Worm (Caenorhabditis elegans): ENCODE measurements around the gene dsl-1.

dsl-1 gene

DNA sequence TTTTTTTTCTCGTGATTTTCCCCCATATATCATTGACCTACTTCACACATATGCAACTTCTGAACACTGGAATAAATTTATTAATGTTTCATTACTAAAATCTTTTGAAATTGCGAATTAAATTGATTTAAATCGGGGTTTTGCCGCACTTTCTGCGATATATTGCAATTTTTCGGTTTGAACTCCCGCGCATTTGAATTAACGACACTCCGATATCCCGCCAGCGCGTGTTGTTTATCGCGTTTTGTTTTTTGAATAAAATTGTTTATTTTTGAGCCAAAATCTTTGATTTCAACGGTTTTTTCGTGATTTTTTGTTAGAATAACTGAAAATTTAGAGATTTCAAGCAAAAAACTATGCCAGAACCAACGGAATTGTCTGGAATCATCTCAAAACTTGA lies 30.2 kb downstream of the dsl-1 start, which contains the start of gene Y104H12D.2:
Y104H12D.2 (plus strand) TSS at position 340 of the 400 bp plus-strand sequence.
- TF ChIP-seq med-1 (GFP tag; optimal IDR thresholded peaks at IDR 0.05; ENCODE audit: insufficient read depth), result no peak
- TF ChIP-seq cog-1 (tag; optimal IDR thresholded peaks at IDR 0.05), result no peak
- no peak for TF ChIP-seq flt-1 (GFP tag; IDR thresholded peaks at IDR 0.05)
- TF ChIP-seq ztf-29 (GFP tag; IDR thresholded peaks at IDR 0.05), result no peak
- TF ChIP-seq klf-2 (GFP tag; conservative IDR thresholded peaks at IDR 0.05), result no peak
- no peak for TF ChIP-seq T22C8.4 (GFP tag; IDR thresholded peaks at IDR 0.05)
- TF ChIP-seq tab-1 (GFP tag; IDR thresholded peaks at IDR 0.05), result no peak
- no peak for TF ChIP-seq ref-1 (GFP tag; conservative IDR thresholded peaks at IDR 0.05)
- no peak for TF ChIP-seq ztf-23 (GFP tag; IDR thresholded peaks at IDR 0.05)

DNA sequence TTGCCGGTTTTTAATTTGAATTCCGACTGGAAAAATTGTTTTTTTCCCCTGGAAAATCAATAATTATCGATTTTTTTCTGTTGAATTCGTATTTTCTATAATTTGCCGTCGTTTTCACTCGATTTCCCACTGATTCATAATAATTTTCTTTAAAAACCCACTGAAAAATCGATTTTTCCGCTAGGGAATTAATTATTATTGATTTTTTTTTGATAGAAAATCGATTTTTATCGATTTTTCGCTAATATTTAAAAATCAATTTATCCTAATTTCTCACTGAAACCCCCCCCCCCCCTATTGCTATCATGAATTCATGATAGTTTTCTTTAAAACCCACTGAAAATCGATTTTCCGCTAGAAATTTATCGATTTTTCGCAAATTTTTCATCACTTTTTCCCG lies 31.3 kb downstream of the dsl-1 start:
- TF ChIP-seq cog-1 (tag; optimal IDR thresholded peaks at IDR 0.05), result no peak
- no peak for TF ChIP-seq flt-1 (GFP tag; IDR thresholded peaks at IDR 0.05)
- TF ChIP-seq klf-2 (GFP tag; conservative IDR thresholded peaks at IDR 0.05), result no peak
- no peak for TF ChIP-seq med-1 (GFP tag; optimal IDR thresholded peaks at IDR 0.05; ENCODE audit: insufficient read depth)
- no peak for TF ChIP-seq ref-1 (GFP tag; conservative IDR thresholded peaks at IDR 0.05)
- TF ChIP-seq ztf-29 (GFP tag; IDR thresholded peaks at IDR 0.05), result no peak
- no peak; the same call in 1 of the 2 replicates for TF ChIP-seq T22C8.4 (GFP tag; IDR thresholded peaks at IDR 0.05)
- TF ChIP-seq ztf-23 (GFP tag; IDR thresholded peaks at IDR 0.05), result no peak
- TF ChIP-seq tab-1 (GFP tag; IDR thresholded peaks at IDR 0.05), result no peak

DNA sequence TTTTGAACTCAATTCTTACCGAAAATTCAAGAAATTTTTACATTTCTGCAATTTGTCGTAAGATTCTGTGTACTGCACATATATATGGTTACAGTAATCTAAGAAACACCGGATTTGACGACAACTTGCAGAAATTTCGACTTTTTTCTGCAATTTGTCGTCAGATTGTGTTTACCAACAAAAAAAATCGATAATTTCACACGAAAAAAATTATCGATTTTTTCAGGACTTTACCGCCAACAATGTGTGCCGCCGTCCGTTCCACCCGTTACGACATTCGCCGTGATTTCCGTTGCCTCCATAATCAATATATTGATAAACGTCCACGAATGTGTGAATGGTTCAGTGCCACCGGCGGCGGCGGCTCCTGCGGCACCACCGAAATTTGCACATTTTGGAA lies 33.5 kb downstream of the dsl-1 start:
- TF ChIP-seq cog-1 (tag; optimal IDR thresholded peaks at IDR 0.05) (no peak), T22C8.4 (GFP tag; IDR thresholded peaks at IDR 0.05) (peak; percentile 73), ztf-29 (GFP tag; IDR thresholded peaks at IDR 0.05) (no peak), flt-1 (GFP tag; IDR thresholded peaks at IDR 0.05) (no peak), ref-1 (GFP tag; conservative IDR thresholded peaks at IDR 0.05) (no peak), med-1 (GFP tag; optimal IDR thresholded peaks at IDR 0.05; ENCODE audit: insufficient read depth) (no peak)

DNA sequence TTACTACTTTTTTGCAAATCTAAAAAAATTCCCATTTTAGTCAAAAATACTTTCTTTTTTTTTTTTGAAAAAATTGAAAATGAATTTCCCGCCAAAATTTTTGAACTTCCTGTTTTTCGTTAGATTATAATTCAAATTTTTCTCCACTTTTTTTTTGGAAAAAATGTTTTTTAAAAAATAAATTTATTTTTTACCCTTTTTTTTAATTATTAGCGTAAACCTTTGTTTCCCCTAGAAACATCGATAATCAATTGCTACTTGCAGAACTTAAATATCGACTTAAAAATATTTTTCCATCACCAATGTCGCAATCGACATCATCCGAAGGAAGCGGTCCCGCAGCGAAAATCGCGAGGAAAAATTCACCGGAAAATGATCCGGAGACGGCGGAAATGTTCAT lies 37.5 kb downstream of the dsl-1 start, which contains the start of gene cec-2:
cec-2 (plus strand) TSS at position 301 of the 400 bp plus-strand sequence.
- TF ChIP-seq tab-1 (GFP tag; IDR thresholded peaks at IDR 0.05), result no peak
- no peak for TF ChIP-seq ref-1 (GFP tag; conservative IDR thresholded peaks at IDR 0.05)
- no peak for TF ChIP-seq T22C8.4 (GFP tag; IDR thresholded peaks at IDR 0.05)
- no peak for TF ChIP-seq ztf-23 (GFP tag; IDR thresholded peaks at IDR 0.05)
- no peak for TF ChIP-seq cog-1 (tag; optimal IDR thresholded peaks at IDR 0.05)
- TF ChIP-seq med-1 (GFP tag; optimal IDR thresholded peaks at IDR 0.05; ENCODE audit: insufficient read depth), result no peak
- no peak for TF ChIP-seq klf-2 (GFP tag; conservative IDR thresholded peaks at IDR 0.05)
- TF ChIP-seq flt-1 (GFP tag; IDR thresholded peaks at IDR 0.05), result no peak
- TF ChIP-seq ztf-29 (GFP tag; IDR thresholded peaks at IDR 0.05), result no peak

ce11 chrIV:1168311-1168965 lies 39.4 kb downstream of the dsl-1 start:
- no peak for TF ChIP-seq med-1 (GFP tag; optimal IDR thresholded peaks at IDR 0.05; ENCODE audit: insufficient read depth)
- no peak for TF ChIP-seq tab-1 (GFP tag; IDR thresholded peaks at IDR 0.05)
- TF ChIP-seq flt-1 (GFP tag; IDR thresholded peaks at IDR 0.05), result no peak
- no peak for TF ChIP-seq ref-1 (GFP tag; conservative IDR thresholded peaks at IDR 0.05)
- no peak for TF ChIP-seq ztf-29 (GFP tag; IDR thresholded peaks at IDR 0.05)
- no peak for TF ChIP-seq cog-1 (tag; optimal IDR thresholded peaks at IDR 0.05)
- TF ChIP-seq klf-2 (GFP tag; conservative IDR thresholded peaks at IDR 0.05), result no peak
- no peak for TF ChIP-seq T22C8.4 (GFP tag; IDR thresholded peaks at IDR 0.05)
- no peak for TF ChIP-seq ztf-23 (GFP tag; IDR thresholded peaks at IDR 0.05)

ce11 chrIV:1167352-1167751 lies 40.5 kb downstream of the dsl-1 start:
- TF ChIP-seq ztf-29 (GFP tag; IDR thresholded peaks at IDR 0.05), result no peak

ce11 chrIV:1163126-1163525 lies 44.8 kb downstream of the dsl-1 start, which contains the start of gene C50A2.7:
Gene C50A2.7, plus strand, starts transcription at chrIV:1163426.
- no peak for TF ChIP-seq flt-1 (GFP tag; IDR thresholded peaks at IDR 0.05)
- no peak for TF ChIP-seq cog-1 (tag; optimal IDR thresholded peaks at IDR 0.05)
- no peak for TF ChIP-seq ztf-23 (GFP tag; IDR thresholded peaks at IDR 0.05)
- no peak for TF ChIP-seq tab-1 (GFP tag; IDR thresholded peaks at IDR 0.05)
- no peak for TF ChIP-seq med-1 (GFP tag; optimal IDR thresholded peaks at IDR 0.05; ENCODE audit: insufficient read depth)

- TF ChIP-seq med-1 (GFP tag; optimal IDR thresholded peaks at IDR 0.05; ENCODE audit: insufficient read depth) (no peak), ztf-23 (GFP tag; IDR thresholded peaks at IDR 0.05) (no peak)
Measured at ce11 chrIV:1160386-1160785, 47.5 kb downstream of the dsl-1 start, which contains the start of gene ets-8. Gene ets-8, minus strand, starts transcription at chrIV:1160486.

- TF ChIP-seq ztf-23 (GFP tag; IDR thresholded peaks at IDR 0.05) (no peak), ztf-29 (GFP tag; IDR thresholded peaks at IDR 0.05) (no peak)
Measured at ce11 chrIV:1157928-1158327, 50.0 kb downstream of the dsl-1 start, which contains the start of gene C50A2.3. Gene C50A2.3, minus strand, starts transcription at chrIV:1158028.

Measured in whole organism, midembryonic.